Worm (Caenorhabditis elegans) whole organism, L2 larva: ENCODE results near the gene twk-13.
A peak's percentile ranks its signal among the peaks of the same experiment; 100 is the strongest.

ENCODE experiments used
- C34F6.9 ChIP-seq: fragments of 150-350 bp; optimal IDR thresholded peaks from 2 replicates; lab custom pipeline; 2014; ENCODE audit warnings: missing biosample characterization, missing genetic modification characterization
- F13H6.1 ChIP-seq: sonication (generic microtip); optimal IDR thresholded peaks from 2 replicates; lab custom pipeline; 2016; ENCODE audit warnings: missing genetic modification characterization, missing compliant biosample characterization
- R02D3.7 ChIP-seq: fragments of 150-350 bp; optimal IDR thresholded peaks from 2 replicates; lab custom pipeline; 2014; ENCODE audit warnings: missing biosample characterization, missing genetic modification characterization
- Y55F3AM.14 ChIP-seq: fragments of 200-800 bp; sonication (Bioruptor generic); optimal IDR thresholded peaks from 2 replicates; lab custom pipeline; 2018; ENCODE audit warnings: mild to moderate bottlenecking, missing genetic modification characterization, missing compliant biosample characterization
- ZK546.5 ChIP-seq: sonication (generic microtip); optimal IDR thresholded peaks from 2 replicates; lab custom pipeline; 2017; ENCODE audit warnings: missing biosample characterization, missing genetic modification characterization
- alr-1 ChIP-seq: fragments of 150-350 bp; optimal IDR thresholded peaks from 2 replicates; lab custom pipeline; 2014; ENCODE audit warnings: missing biosample characterization, missing genetic modification characterization
- aly-2 ChIP-seq: fragments of 150-350 bp; optimal IDR thresholded peaks from 2 replicates; lab custom pipeline; 2014; ENCODE audit warnings: missing biosample characterization, missing genetic modification characterization
- ama-1 ChIP-seq: fragments of 150-350 bp; optimal IDR thresholded peaks from 2 replicates; lab custom pipeline; 2018; ENCODE audit warnings: inconsistent platforms
- blmp-1 ChIP-seq: sonication (generic microtip); optimal IDR thresholded peaks from 2 replicates; lab custom pipeline; 2017; ENCODE audit warnings: missing genetic modification characterization, mild to moderate bottlenecking, missing compliant biosample characterization, antibody characterized with exemption, moderate library complexity; ENCODE audit not compliant: insufficient read depth
- ceh-16 ChIP-seq: fragments of 150-350 bp; optimal IDR thresholded peaks from 2 replicates; lab custom pipeline; 2014; ENCODE audit warnings: missing biosample characterization, missing genetic modification characterization
- ceh-82 ChIP-seq: fragments of 150-350 bp; optimal IDR thresholded peaks from 2 replicates; lab custom pipeline; 2014; ENCODE audit warnings: missing biosample characterization, missing genetic modification characterization
- crh-2 ChIP-seq: sonication (generic microtip); optimal IDR thresholded peaks from 2 replicates; lab custom pipeline; 2017; ENCODE audit warnings: missing biosample characterization, missing genetic modification characterization
- egl-27 ChIP-seq: sonication (generic microtip); optimal IDR thresholded peaks from 3 replicates; lab custom pipeline; 2017; ENCODE audit warnings: missing biosample characterization, missing genetic modification reagents, missing genetic modification characterization
- elt-1 ChIP-seq: fragments of 150-350 bp; optimal IDR thresholded peaks from 2 replicates; lab custom pipeline; 2014; ENCODE audit warnings: missing biosample characterization, missing genetic modification characterization
- fos-1 ChIP-seq: fragments of 150-350 bp; optimal IDR thresholded peaks from 2 replicates; lab custom pipeline; 2014; ENCODE audit warnings: missing biosample characterization, missing genetic modification characterization
- gmeb-1 ChIP-seq: fragments of 150-350 bp; optimal IDR thresholded peaks from 2 replicates; lab custom pipeline; 2014; ENCODE audit warnings: missing biosample characterization, missing genetic modification characterization
- lin-11 ChIP-seq: fragments of 150-350 bp; sonication (generic microtip); optimal IDR thresholded peaks from 2 replicates; lab custom pipeline; 2014; ENCODE audit warnings: missing biosample characterization, missing genetic modification characterization, inconsistent platforms, mixed read lengths
- lin-13 ChIP-seq: fragments of 150-350 bp; optimal IDR thresholded peaks from 2 replicates; lab custom pipeline; 2014; ENCODE audit warnings: missing biosample characterization, missing genetic modification reagents, missing genetic modification characterization
- lsy-2 ChIP-seq, 2 experiments: fragments of 150-350 bp in 1 of 2; sonication (generic microtip) in 1 of 2; optimal IDR thresholded peaks; 2 replicates each; lab custom pipeline; 2014 to 2017; ENCODE audit warnings: missing biosample characterization in 2 of 2, missing genetic modification characterization in 2 of 2
- mab-5 ChIP-seq: fragments of 150-350 bp; optimal IDR thresholded peaks from 2 replicates; lab custom pipeline; 2014; ENCODE audit warnings: missing biosample characterization, missing genetic modification characterization
- nhr-10 ChIP-seq: sonication (generic microtip); optimal IDR thresholded peaks from 2 replicates; lab custom pipeline; 2017; ENCODE audit warnings: missing biosample characterization, missing genetic modification characterization
- nhr-12 ChIP-seq: fragments of 150-350 bp; optimal IDR thresholded peaks from 2 replicates; lab custom pipeline; 2014; ENCODE audit warnings: missing biosample characterization, missing genetic modification characterization
- nhr-129 ChIP-seq: fragments of 150-350 bp; optimal IDR thresholded peaks from 2 replicates; lab custom pipeline; 2014; ENCODE audit warnings: missing biosample characterization, missing genetic modification characterization
- nhr-21 ChIP-seq: fragments of 150-350 bp; optimal IDR thresholded peaks from 2 replicates; lab custom pipeline; 2014; ENCODE audit warnings: missing biosample characterization, missing genetic modification characterization
- nhr-23 ChIP-seq: fragments of 150-350 bp; optimal IDR thresholded peaks from 2 replicates; lab custom pipeline; 2014; ENCODE audit warnings: missing biosample characterization, missing genetic modification reagents, missing genetic modification characterization
- nhr-237 ChIP-seq: fragments of 150-350 bp; optimal IDR thresholded peaks from 2 replicates; lab custom pipeline; 2014; ENCODE audit warnings: missing biosample characterization, missing genetic modification characterization
- nhr-25 ChIP-seq: fragments of 150-350 bp; sonication (generic microtip); optimal IDR thresholded peaks from 3 replicates; lab custom pipeline; 2014; ENCODE audit warnings: missing biosample characterization, missing genetic modification characterization
- nhr-77 ChIP-seq: fragments of 150-350 bp; optimal IDR thresholded peaks from 2 replicates; lab custom pipeline; 2014; ENCODE audit warnings: missing biosample characterization, missing genetic modification characterization
- sem-4 ChIP-seq: fragments of 150-350 bp; optimal IDR thresholded peaks from 2 replicates; lab custom pipeline; 2014; ENCODE audit warnings: missing biosample characterization, missing genetic modification reagents, missing genetic modification characterization
- skn-1 ChIP-seq: sonication (generic microtip); optimal IDR thresholded peaks from 2 replicates; lab custom pipeline; 2017; ENCODE audit warnings: missing biosample characterization, missing genetic modification characterization
- sma-3 ChIP-seq: sonication (generic microtip); optimal IDR thresholded peaks from 2 replicates; lab custom pipeline; 2016; ENCODE audit warnings: missing genetic modification reagents, missing genetic modification characterization, missing compliant biosample characterization
- sma-9 ChIP-seq, 2 experiments: fragments of 150-350 bp in 1 of 2; sonication (generic microtip) in 1 of 2; optimal IDR thresholded peaks; 2 replicates each; lab custom pipeline; 2014 to 2016; ENCODE audit warnings: missing genetic modification characterization in 2 of 2, mild to moderate bottlenecking in 1 of 2, missing biosample characterization in 1 of 2, missing compliant biosample characterization in 1 of 2, missing genetic modification reagents in 1 of 2, moderate library complexity in 1 of 2
- snpc-4 ChIP-seq: fragments of 150-350 bp; optimal IDR thresholded peaks from 2 replicates; lab custom pipeline; 2014; ENCODE audit warnings: missing biosample characterization, missing genetic modification characterization
- unc-39 ChIP-seq: fragments of 150-350 bp; optimal IDR thresholded peaks from 2 replicates; lab custom pipeline; 2014; ENCODE audit warnings: missing biosample characterization, missing genetic modification characterization
- unc-55 ChIP-seq: fragments of 150-350 bp; sonication (generic microtip); optimal IDR thresholded peaks from 3 replicates; lab custom pipeline; 2014; ENCODE audit warnings: missing biosample characterization, missing genetic modification reagents, missing genetic modification characterization
- unc-62 ChIP-seq: fragments of 150-350 bp; optimal IDR thresholded peaks from 2 replicates; lab custom pipeline; 2014; ENCODE audit warnings: missing biosample characterization, missing genetic modification reagents, missing genetic modification characterization
- ztf-1 ChIP-seq: fragments of 200-800 bp; sonication (Bioruptor generic); conservative IDR thresholded peaks from 2 replicates; pipeline ENCODE4 v1.3.6; 2022; ENCODE audit warnings: missing genetic modification characterization, missing compliant biosample characterization
- ztf-11 ChIP-seq: sonication (generic microtip); optimal IDR thresholded peaks from 2 replicates; lab custom pipeline; 2017; ENCODE audit warnings: missing biosample characterization, missing genetic modification characterization
- ztf-4 ChIP-seq: fragments of 150-350 bp; optimal IDR thresholded peaks from 2 replicates; lab custom pipeline; 2014; ENCODE audit warnings: missing biosample characterization, missing genetic modification characterization

The twk-13 gene

ce11 chrV:12296794-12297193 lies 41.0 kb downstream of the twk-13 start:
- TF ChIP-seq Y55F3AM.14 (no peak), lsy-2 (tag; optimal IDR thresholded peaks at IDR 0.05; lab: Kevin White, UChicago) (peak in 1 of 2 experiments; percentile 25)

ce11 chrV:12296122-12296521 lies 41.7 kb downstream of the twk-13 start:
- no peak for TF ChIP-seq egl-27 (tag; lab: Kevin White, UChicago)
- TF ChIP-seq fos-1: peak; percentile 3
- TF ChIP-seq R02D3.7 (tag; lab: Kevin White, UChicago): no peak
- no peak for TF ChIP-seq ZK546.5
- TF ChIP-seq gmeb-1: peak; percentile 22
- TF ChIP-seq lin-13 (GFP tag; lab: Kevin White, UChicago): no peak
- no peak for TF ChIP-seq aly-2
- no peak for TF ChIP-seq ztf-4 (tag; lab: Kevin White, UChicago)
- TF ChIP-seq mab-5 (tag; lab: Kevin White, UChicago): no peak
- no peak for TF ChIP-seq nhr-21

- TF ChIP-seq nhr-25 (tag; lab: Kevin White, UChicago) (peak; percentile 47), elt-1 (tag; lab: Kevin White, UChicago) (peak; percentile 73), crh-2 (tag; lab: Kevin White, UChicago) (peak; percentile 16), ceh-82 (no peak), nhr-129 (peak; percentile 21), sma-9 (GFP tag; optimal IDR thresholded peaks at IDR 0.05; lab: Kevin White, UChicago) (peak; percentile 72), sma-9 (tag; optimal IDR thresholded peaks at IDR 0.05; lab: Kevin White, UChicago) (no peak), blmp-1 (peak; percentile 26), egl-27 (tag; lab: Kevin White, UChicago) (no peak)
These were observed 42.3 kb downstream of the twk-13 start for ce11 chrV:12295520-12295919.

- TF ChIP-seq nhr-21: peak; percentile 75
- peak; percentile 19 for TF ChIP-seq sma-9 (GFP tag; optimal IDR thresholded peaks at IDR 0.05; lab: Kevin White, UChicago)
- TF ChIP-seq sma-9 (tag; optimal IDR thresholded peaks at IDR 0.05; lab: Kevin White, UChicago): no peak
- no peak for TF ChIP-seq snpc-4
- TF ChIP-seq sem-4 (tag; lab: Kevin White, UChicago): peak; percentile 14
These were observed 42.8 kb downstream of the twk-13 start for ce11 chrV:12295015-12295414.

ce11 chrV:12294091-12294490 lies 43.7 kb downstream of the twk-13 start:
- TF ChIP-seq ama-1 (lab: Kevin White, UChicago): no peak
- peak; percentile 12 for TF ChIP-seq mab-5 (tag; lab: Kevin White, UChicago)
- TF ChIP-seq nhr-25 (tag; lab: Kevin White, UChicago): peak; percentile 28
- peak; percentile 61 for TF ChIP-seq sma-3 (GFP tag; lab: Kevin White, UChicago)
- peak; percentile 22 for TF ChIP-seq egl-27 (tag; lab: Kevin White, UChicago)

- TF ChIP-seq elt-1 (tag; lab: Kevin White, UChicago) (no peak), nhr-21 (peak; percentile 79), sma-3 (GFP tag; lab: Kevin White, UChicago) (peak; percentile 90), unc-62 (peak; percentile 43), ztf-4 (tag; lab: Kevin White, UChicago) (peak; percentile 61), crh-2 (tag; lab: Kevin White, UChicago) (peak; percentile 91), ztf-1 (GFP tag; lab: Robert Waterston, UW) (no peak), nhr-23 (tag; lab: Kevin White, UChicago) (no peak), alr-1 (tag; lab: Kevin White, UChicago) (no peak), R02D3.7 (tag; lab: Kevin White, UChicago) (peak; percentile 77), ztf-11 (tag; lab: Kevin White, UChicago) (no peak), ceh-16 (tag; lab: Kevin White, UChicago) (peak; percentile 75), nhr-12 (no peak), sem-4 (tag; lab: Kevin White, UChicago) (peak; percentile 83), nhr-77 (no peak), Y55F3AM.14 (peak; percentile 22), skn-1 (no peak), egl-27 (tag; lab: Kevin White, UChicago) (peak; percentile 65), F13H6.1 (tag; lab: Kevin White, UChicago) (peak; percentile 88), unc-39 (tag; lab: Kevin White, UChicago) (no peak), snpc-4 (peak; percentile 74), sma-9 (GFP tag; optimal IDR thresholded peaks at IDR 0.05; lab: Kevin White, UChicago) (peak; percentile 95), sma-9 (tag; optimal IDR thresholded peaks at IDR 0.05; lab: Kevin White, UChicago) (no peak), fos-1 (peak; percentile 69), lin-13 (GFP tag; lab: Kevin White, UChicago) (peak; percentile 81), ceh-82 (peak; percentile 53), lsy-2 (tag; optimal IDR thresholded peaks at IDR 0.05; lab: Kevin White, UChicago) (peak; percentile 90 to 95), blmp-1 (peak; percentile 47), nhr-237 (peak; percentile 56), nhr-129 (peak; percentile 56), ama-1 (lab: Kevin White, UChicago) (peak; percentile 41), gmeb-1 (peak; percentile 99), lin-11 (tag; lab: Kevin White, UChicago) (peak; percentile 81), C34F6.9 (tag; lab: Kevin White, UChicago) (peak; percentile 91), ZK546.5 (peak; percentile 26), mab-5 (tag; lab: Kevin White, UChicago) (peak; percentile 93), nhr-10 (tag; lab: Kevin White, UChicago) (peak; percentile 70), unc-55 (peak; percentile 95)
These were observed 46.2 kb downstream of the twk-13 start, which contains the start of the genes srpa-68 and srh-16 for ce11 chrV:12291587-12291986. TSS of gene srpa-68 (minus strand) at chrV:12291658. TSS of gene srh-16 (plus strand) at chrV:12291861.
